Fruit fly (Drosophila melanogaster) whole organism, wandering third instar larva: Measurements from ENCODE around the gene rdx.

Source experiments
- CG32264 ChIP-seq: fragments of 200-800 bp; sonication (Bioruptor generic); optimal IDR thresholded peaks from 2 replicates; lab custom pipeline; 2016; ENCODE audit warnings: missing biosample characterization, missing genetic modification characterization
- CrebA ChIP-seq: fragments of 200-800 bp; sonication (Bioruptor generic); optimal IDR thresholded peaks from 2 replicates; lab custom pipeline; 2016; ENCODE audit warnings: missing biosample characterization, mild to moderate bottlenecking, missing genetic modification characterization, borderline replicate concordance
- Dif ChIP-seq: fragments of 200-275, 200-300 bp; sonication (Bioruptor generic); optimal IDR thresholded peaks from 2 replicates; lab custom pipeline; 2018; ENCODE audit warnings: missing biosample characterization, missing genetic modification characterization; ENCODE audit not compliant: partially characterized antibody
- GATAd ChIP-seq: sonication (Bioruptor generic); optimal IDR thresholded peaks from 2 replicates; lab custom pipeline; 2016; ENCODE audit warnings: missing biosample characterization, missing genetic modification characterization
- HLH106 ChIP-seq: fragments of 200-800 bp; optimal IDR thresholded peaks from 3 replicates; lab custom pipeline; 2019; ENCODE audit warnings: missing biosample characterization, mild to moderate bottlenecking, missing genetic modification characterization, moderate library complexity
- Hnf4 ChIP-seq: fragments of 200-800 bp; sonication (Bioruptor generic); optimal IDR thresholded peaks from 2 replicates; lab custom pipeline; 2016; ENCODE audit warnings: missing biosample characterization, mild to moderate bottlenecking, missing genetic modification characterization
- Hr78 ChIP-seq: fragments of >200 bp; optimal IDR thresholded peaks from 2 replicates; lab custom pipeline; 2017; ENCODE audit warnings: missing biosample characterization, missing genetic modification characterization
- Hr83 ChIP-seq: fragments of 200-300 bp; sonication (Bioruptor generic); optimal IDR thresholded peaks from 2 replicates; lab custom pipeline; 2016; ENCODE audit warnings: missing biosample characterization, mild to moderate bottlenecking, missing genetic modification characterization, moderate library complexity; ENCODE audit not compliant: poor library complexity, severe bottlenecking
- Myc ChIP-seq: fragments of >200 bp; optimal IDR thresholded peaks from 2 replicates; lab custom pipeline; 2017
- N ChIP-seq: fragments of >200 bp; optimal IDR thresholded peaks from 2 replicates; lab custom pipeline; 2018; ENCODE audit warnings: missing biosample characterization, missing external identifiers, missing genetic modification characterization
- OdsH ChIP-seq: fragments of 200-800 bp; sonication (Bioruptor generic); optimal IDR thresholded peaks from 2 replicates; lab custom pipeline; 2016; ENCODE audit warnings: missing biosample characterization, mild to moderate bottlenecking, missing genetic modification characterization
- Rel ChIP-seq, 2 experiments: fragments of 200-800 bp; sonication (Bioruptor generic) in 1 of 2; optimal IDR thresholded peaks; 2 replicates in 1 of 2; 3 replicates in 1 of 2; lab custom pipeline; 2016 to 2019; ENCODE audit warnings: mild to moderate bottlenecking in 2 of 2, missing biosample characterization in 2 of 2, missing genetic modification characterization in 2 of 2, moderate library complexity in 1 of 2
- Sp1 ChIP-seq: fragments of 200-800 bp; sonication (Bioruptor generic); optimal IDR thresholded peaks from 3 replicates; lab custom pipeline; 2019; ENCODE audit warnings: missing biosample characterization, mild to moderate bottlenecking, missing genetic modification characterization, moderate library complexity
- br ChIP-seq: fragments of 200-800 bp; sonication (Bioruptor generic); optimal IDR thresholded peaks from 2 replicates; lab custom pipeline; 2016; ENCODE audit warnings: missing biosample characterization, missing genetic modification characterization
- brk ChIP-seq: fragments of 200-800 bp; sonication (Bioruptor generic); optimal IDR thresholded peaks from 2 replicates; lab custom pipeline; 2016; ENCODE audit warnings: missing biosample characterization, mild to moderate bottlenecking, missing genetic modification characterization
- dl ChIP-seq, 2 experiments: fragments of 175-275, 200-275 bp in 1 of 2; fragments of 200-275 bp in 1 of 2; sonication (Bioruptor generic); optimal IDR thresholded peaks; lab custom pipeline; 2018; ENCODE audit warnings: mild to moderate bottlenecking in 2 of 2, missing biosample characterization in 2 of 2, missing genetic modification characterization in 2 of 2, moderate library complexity in 2 of 2; ENCODE audit not compliant: partially characterized antibody in 2 of 2, insufficient read depth in 1 of 2
- dmrt93B ChIP-seq: fragments of 200-800 bp; sonication (Bioruptor generic); optimal IDR thresholded peaks from 2 replicates; lab custom pipeline; 2018; ENCODE audit warnings: missing biosample characterization, mild to moderate bottlenecking, missing genetic modification characterization
- dsf ChIP-seq: sonication (Bioruptor generic); optimal IDR thresholded peaks from 2 replicates; lab custom pipeline; 2016; ENCODE audit warnings: missing biosample characterization, missing genetic modification characterization, borderline replicate concordance
- ey ChIP-seq: fragments of 200-800 bp; sonication (Bioruptor generic); optimal IDR thresholded peaks from 2 replicates; lab custom pipeline; 2016; ENCODE audit warnings: missing biosample characterization, missing genetic modification characterization
- foxo ChIP-seq, 2 experiments: fragments of 200-800 bp; sonication (Bioruptor generic); optimal IDR thresholded peaks; 2 replicates in 1 of 2; 3 replicates in 1 of 2; lab custom pipeline; 2016 to 2017; ENCODE audit warnings: missing biosample characterization in 2 of 2, missing genetic modification characterization in 2 of 2
- fru ChIP-seq: fragments of 200-800 bp; sonication (Bioruptor generic); optimal IDR thresholded peaks from 3 replicates; lab custom pipeline; 2016; ENCODE audit warnings: missing biosample characterization, mild to moderate bottlenecking, missing genetic modification characterization
- h ChIP-seq: fragments of 200-800 bp; sonication (Bioruptor generic); optimal IDR thresholded peaks from 3 replicates; lab custom pipeline; 2016; ENCODE audit warnings: missing biosample characterization, mild to moderate bottlenecking, missing genetic modification characterization
- jim ChIP-seq: fragments of 175-275, 200-325 bp; sonication (Bioruptor generic); optimal IDR thresholded peaks from 2 replicates; lab custom pipeline; 2016; ENCODE audit warnings: missing biosample characterization, mild to moderate bottlenecking, missing genetic modification characterization
- pan ChIP-seq: fragments of >200 bp; optimal IDR thresholded peaks from 2 replicates; lab custom pipeline; 2017
- psq ChIP-seq: fragments of 200-800 bp; sonication (Bioruptor generic); optimal IDR thresholded peaks from 3 replicates; lab custom pipeline; 2017; ENCODE audit warnings: missing biosample characterization, mild to moderate bottlenecking, missing genetic modification characterization, moderate library complexity
- rgr ChIP-seq: fragments of 200-800 bp; sonication (Bioruptor generic); optimal IDR thresholded peaks from 3 replicates; lab custom pipeline; 2016; ENCODE audit warnings: missing biosample characterization, mild to moderate bottlenecking, missing genetic modification characterization
- sage ChIP-seq: fragments of 200-800 bp; sonication (Bioruptor generic); optimal IDR thresholded peaks from 2 replicates; lab custom pipeline; 2016; ENCODE audit warnings: missing biosample characterization, mild to moderate bottlenecking, missing genetic modification characterization
- sv ChIP-seq: fragments of 200-800 bp; sonication (Bioruptor generic); optimal IDR thresholded peaks from 3 replicates; lab custom pipeline; 2016; ENCODE audit warnings: missing biosample characterization, missing genetic modification characterization
- tai ChIP-seq: sonication (Bioruptor generic); optimal IDR thresholded peaks from 2 replicates; lab custom pipeline; 2016; ENCODE audit warnings: missing biosample characterization, missing genetic modification characterization
- usp ChIP-seq: fragments of >200 bp; optimal IDR thresholded peaks from 2 replicates; lab custom pipeline; 2017; ENCODE audit warnings: missing biosample characterization, missing genetic modification characterization
- woc ChIP-seq: sonication (Bioruptor generic); optimal IDR thresholded peaks from 2 replicates; lab custom pipeline; 2016; ENCODE audit warnings: missing biosample characterization, mild to moderate bottlenecking, missing genetic modification characterization

rdx gene

DNA sequence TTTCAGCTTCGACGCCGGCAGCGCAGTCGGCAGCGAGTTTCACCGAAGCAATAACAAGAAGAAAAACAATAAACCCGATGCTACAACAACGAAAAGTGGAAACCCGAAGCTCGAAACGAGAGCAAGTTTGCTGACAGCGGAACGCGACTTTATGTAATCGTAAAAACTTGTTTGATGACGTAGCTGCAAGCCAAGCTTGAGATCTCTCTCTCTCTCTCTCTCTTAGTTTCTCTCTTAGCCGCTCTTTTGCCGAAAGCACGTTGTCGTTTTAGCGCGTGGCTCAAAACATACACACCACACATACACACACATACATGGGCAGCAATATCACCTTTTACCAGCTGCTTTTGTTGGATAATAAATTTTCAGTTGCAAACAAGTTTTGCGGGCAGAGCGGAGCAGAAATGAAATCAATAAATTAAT lies 55.8 kb downstream of the rdx start:
- TF ChIP-seq sage (GFP tag; lab: Kevin White, UChicago) (peak; percentile 48), dl (GFP tag; optimal IDR thresholded peaks at IDR 0.05; lab: Kevin White, UChicago; ENCODE audit: insufficient read depth in 1 of 2, partially characterized antibody in 2 of 2) (peak in 1 of 2 experiments; percentile 63), Hr83 (GFP tag; lab: Kevin White, UChicago) (no peak), Dif (GFP tag; lab: Kevin White, UChicago) (peak; percentile 65), h (GFP tag; lab: Kevin White, UChicago) (peak; percentile 40), woc (GFP tag; lab: Kevin White, UChicago) (no peak), fru (GFP tag; lab: Kevin White, UChicago) (peak; percentile 3), brk (peak; percentile 59), CG32264 (GFP tag; lab: Kevin White, UChicago) (no peak)

DNA sequence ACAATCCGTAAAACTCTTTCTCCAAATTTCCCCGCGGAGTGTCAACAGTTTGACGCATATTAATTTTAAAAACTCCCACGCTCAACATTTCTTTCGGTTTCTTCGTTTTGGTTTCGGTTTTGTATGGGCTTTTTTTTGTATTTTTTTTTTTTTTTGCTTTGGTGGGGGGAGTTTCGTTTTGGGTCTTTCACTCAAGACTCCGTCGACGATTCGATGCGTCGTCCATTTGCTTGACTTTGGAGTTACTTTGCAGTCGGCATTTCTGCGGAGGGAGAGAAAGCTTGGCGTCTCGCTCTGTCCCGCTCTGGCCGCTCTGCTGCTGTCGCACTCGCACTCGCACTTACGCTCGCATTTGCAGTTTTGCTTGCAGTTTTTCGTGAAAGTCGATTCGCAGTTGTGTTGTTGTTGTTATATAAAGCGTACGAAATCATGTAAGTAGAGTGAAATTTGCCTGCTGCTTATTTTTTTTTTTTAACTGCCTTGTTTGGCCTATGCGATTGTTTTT lies 57.1 kb downstream of the rdx start:
- TF ChIP-seq Rel (GFP tag; optimal IDR thresholded peaks at IDR 0.05; lab: Kevin White, UChicago) (no peak), Rel (tag; optimal IDR thresholded peaks at IDR 0.05; lab: Kevin White, UChicago) (no peak), fru (GFP tag; lab: Kevin White, UChicago) (peak; percentile 71)

DNA sequence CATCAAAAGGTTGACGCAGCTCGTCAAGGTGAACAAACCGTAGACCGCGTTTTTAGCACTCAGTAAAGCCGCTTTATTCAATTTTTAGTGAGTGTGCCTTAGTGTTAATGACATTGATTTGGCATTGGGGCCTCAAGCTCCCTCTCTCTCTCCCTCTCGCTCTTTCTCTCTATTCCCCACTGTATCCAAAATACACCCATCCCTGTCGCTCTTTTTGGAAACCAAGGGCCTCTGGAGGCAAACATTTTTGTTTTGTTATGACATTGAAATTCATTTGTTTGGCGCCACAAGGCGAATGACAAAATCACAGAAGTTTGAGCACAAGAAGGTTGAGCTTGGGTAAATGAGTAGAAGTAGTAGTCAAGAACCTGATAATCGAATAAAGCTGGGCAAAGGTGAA lies 59.2 kb downstream of the rdx start:
- TF ChIP-seq h (GFP tag; lab: Kevin White, UChicago) (no peak), Hnf4 (GFP tag; lab: Kevin White, UChicago) (no peak), CrebA (GFP tag; lab: Kevin White, UChicago) (no peak), Sp1 (no peak), GATAd (GFP tag; lab: Kevin White, UChicago) (no peak), rgr (GFP tag; lab: Kevin White, UChicago) (no peak), woc (GFP tag; lab: Kevin White, UChicago) (no peak), HLH106 (tag; lab: Kevin White, UChicago) (no peak), usp (GFP tag; lab: Kevin White, UChicago) (no peak)

DNA sequence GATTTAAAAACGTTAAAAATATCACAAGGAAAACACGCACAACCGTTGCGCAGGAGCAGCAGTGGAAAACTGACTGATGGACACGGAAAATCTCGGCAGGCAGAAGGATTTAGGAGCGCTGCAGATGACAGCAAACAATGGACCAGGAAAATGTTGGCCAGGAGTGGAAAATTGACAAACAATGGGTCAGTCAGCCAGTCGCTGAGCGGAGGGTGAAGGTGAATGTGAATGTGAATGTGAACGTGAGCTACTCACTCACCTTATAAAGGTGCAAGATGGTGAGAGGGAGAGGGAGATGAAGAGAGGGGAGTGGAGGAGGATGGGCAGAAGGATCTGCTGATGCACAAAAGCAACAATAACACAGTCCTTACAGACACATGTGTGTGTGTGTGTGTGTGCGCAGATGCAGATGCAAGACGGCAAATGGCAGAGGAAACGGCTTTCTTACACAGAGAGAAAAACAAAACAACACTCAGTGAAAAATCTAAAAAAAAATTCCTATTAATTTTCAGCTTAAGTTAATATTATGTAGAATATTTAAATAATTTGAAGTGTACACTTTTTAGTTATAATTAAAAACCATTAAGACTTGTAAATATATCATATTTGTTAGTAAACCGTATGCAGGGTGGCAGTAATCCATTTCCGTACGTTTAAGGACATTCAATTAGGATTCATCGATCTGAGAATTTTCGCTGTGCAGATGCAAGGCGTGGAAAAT lies 60.0 kb downstream of the rdx start:
- TF ChIP-seq Dif (GFP tag; lab: Kevin White, UChicago) (no peak), dsf (GFP tag; lab: Kevin White, UChicago) (no peak), Sp1 (no peak)
- TF ChIP-seq, all 38 proteins: peak for 0

DNA sequence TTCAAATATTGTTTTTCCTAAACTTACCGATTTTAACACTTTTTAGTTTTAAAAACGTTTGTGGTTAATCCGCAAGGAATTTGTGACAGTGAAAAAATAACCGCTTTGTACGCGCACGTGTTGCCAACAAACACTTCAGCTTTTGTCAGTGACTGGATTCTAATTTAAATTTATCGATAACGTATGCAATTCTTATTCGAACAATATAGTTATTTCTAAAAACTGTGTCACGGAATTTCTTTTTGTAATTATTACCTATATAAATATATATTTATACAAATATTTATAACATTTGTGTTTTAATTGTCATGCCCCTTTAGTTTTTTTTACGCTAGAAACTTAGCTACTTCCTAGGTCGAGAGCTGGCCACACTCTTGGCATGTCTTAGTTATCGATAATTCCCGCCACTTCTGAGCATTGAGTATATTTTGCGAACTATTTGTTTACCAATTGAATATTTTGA lies 67.3 kb downstream of the rdx start, which contains the start of gene Orc2:
Orc2 (plus strand) TSS at position 373 of the 463 bp plus-strand sequence.
- TF ChIP-seq OdsH (GFP tag; lab: Kevin White, UChicago) (no peak), Hr78 (GFP tag; lab: Kevin White, UChicago) (no peak), h (GFP tag; lab: Kevin White, UChicago) (no peak), rgr (GFP tag; lab: Kevin White, UChicago) (no peak), psq (GFP tag; lab: Kevin White, UChicago) (peak; percentile 19), CG32264 (GFP tag; lab: Kevin White, UChicago) (no peak), Myc (lab: Kevin White, UChicago) (peak; percentile 85), pan (no peak), dsf (GFP tag; lab: Kevin White, UChicago) (no peak), Rel (GFP tag; optimal IDR thresholded peaks at IDR 0.05; lab: Kevin White, UChicago) (no peak), Rel (tag; optimal IDR thresholded peaks at IDR 0.05; lab: Kevin White, UChicago) (peak; percentile 20), woc (GFP tag; lab: Kevin White, UChicago) (no peak), Dif (GFP tag; lab: Kevin White, UChicago) (peak; percentile 75), ey (GFP tag; lab: Kevin White, UChicago) (no peak), Hnf4 (GFP tag; lab: Kevin White, UChicago) (no peak), tai (no peak), sv (no peak), dmrt93B (GFP tag; lab: Kevin White, UChicago) (no peak), br (GFP tag; lab: Kevin White, UChicago) (no peak), foxo (GFP tag; optimal IDR thresholded peaks at IDR 0.05; lab: Kevin White, UChicago) (no peak), CrebA (GFP tag; lab: Kevin White, UChicago) (no peak), jim (GFP tag; lab: Kevin White, UChicago) (no peak), sage (GFP tag; lab: Kevin White, UChicago) (no peak), HLH106 (tag; lab: Kevin White, UChicago) (no peak), N (GFP tag; lab: Kevin White, UChicago) (no peak)
